Fruit fly (Drosophila melanogaster) whole organism, embryonic: ENCODE measurements around the gene Exd2.

Experiments
- Atf6 ChIP-seq: fragments of 200-800 bp; sonication (Bioruptor generic); IDR thresholded peaks from 2 replicates; pipeline ENCODE4 v1.3.6; 2022; ENCODE audit warnings: missing biosample characterization, missing genetic modification characterization
- CG11247 ChIP-seq: fragments of 200-800 bp; sonication (Bioruptor generic); IDR thresholded peaks from 2 replicates; pipeline ENCODE4 v1.3.6; 2022; ENCODE audit warnings: missing biosample characterization, missing genetic modification characterization
- CG11504 ChIP-seq: fragments of 200-800 bp; sonication (Bioruptor generic); optimal IDR thresholded peaks from 3 replicates; lab custom pipeline; 2019; ENCODE audit warnings: missing biosample characterization, mild to moderate bottlenecking, missing genetic modification characterization, moderate library complexity
- CG12744 ChIP-seq: fragments of 200-800 bp; sonication (Bioruptor generic); optimal IDR thresholded peaks from 2 replicates; lab custom pipeline; 2016; ENCODE audit warnings: missing biosample characterization, missing genetic modification characterization
- CG14014 ChIP-seq: fragments of 200-800 bp; sonication (Bioruptor generic); IDR thresholded peaks from 2 replicates; pipeline ENCODE4 v1.3.6; 2022; ENCODE audit warnings: missing biosample characterization, missing genetic modification characterization
- CG14965 ChIP-seq: fragments of 200-800 bp; sonication (Bioruptor generic); optimal IDR thresholded peaks from 2 replicates; lab custom pipeline; 2016; ENCODE audit warnings: missing biosample characterization, missing genetic modification characterization, borderline replicate concordance
- CG15269 ChIP-seq: fragments of 200-800 bp; sonication (Bioruptor generic); optimal IDR thresholded peaks from 2 replicates; lab custom pipeline; 2018; ENCODE audit warnings: missing biosample characterization, mild to moderate bottlenecking, missing genetic modification characterization, moderate library complexity
- CG15514 ChIP-seq: fragments of 200-800 bp; sonication (Bioruptor generic); optimal IDR thresholded peaks from 3 replicates; lab custom pipeline; 2017; ENCODE audit warnings: missing biosample characterization, missing genetic modification characterization, mild to moderate bottlenecking, moderate library complexity, missing genetic modification reagents
- CG17361 ChIP-seq: fragments of 200-800 bp; sonication (Bioruptor generic); IDR thresholded peaks from 3 replicates; pipeline ENCODE4 v1.3.6; 2022; ENCODE audit warnings: missing biosample characterization, missing genetic modification characterization
- CG18262 ChIP-seq: fragments of 200-800 bp; optimal IDR thresholded peaks from 3 replicates; lab custom pipeline; 2019; ENCODE audit warnings: missing biosample characterization, mild to moderate bottlenecking, missing genetic modification characterization, moderate library complexity
- CG2116 ChIP-seq: fragments of 200-800 bp; sonication (Bioruptor generic); optimal IDR thresholded peaks from 3 replicates; lab custom pipeline; 2018; ENCODE audit warnings: missing biosample characterization, mild to moderate bottlenecking, missing genetic modification characterization
- CG2712 ChIP-seq: fragments of 200-800 bp; optimal IDR thresholded peaks from 3 replicates; lab custom pipeline; 2019; ENCODE audit warnings: missing biosample characterization, mild to moderate bottlenecking, missing genetic modification characterization, moderate library complexity
- CG2889 ChIP-seq: fragments of 200-800 bp; sonication (Bioruptor generic); IDR thresholded peaks from 3 replicates; pipeline ENCODE4 v1.3.6; 2022; ENCODE audit warnings: missing biosample characterization, missing genetic modification characterization
- CG31441 ChIP-seq: fragments of 200-800 bp; sonication (Bioruptor generic); IDR thresholded peaks from 2 replicates; pipeline ENCODE4 v1.3.6; 2022; ENCODE audit warnings: missing biosample characterization, missing genetic modification characterization
- CG33557 ChIP-seq: fragments of 200-800 bp; sonication (Bioruptor generic); optimal IDR thresholded peaks from 2 replicates; lab custom pipeline; 2019; ENCODE audit warnings: missing biosample characterization, mild to moderate bottlenecking, missing genetic modification characterization, moderate library complexity
- CG5245 ChIP-seq: fragments of 200-800 bp; sonication (Bioruptor generic); optimal IDR thresholded peaks from 3 replicates; lab custom pipeline; 2016; ENCODE audit warnings: missing biosample characterization, missing genetic modification characterization
- CG5953 ChIP-seq: fragments of 200-800 bp; sonication (Bioruptor generic); IDR thresholded peaks from 2 replicates; pipeline ENCODE4 v1.3.6; 2022; ENCODE audit warnings: missing biosample characterization, missing genetic modification characterization
- CG6854 ChIP-seq: fragments of 200-800 bp; sonication (Bioruptor generic); optimal IDR thresholded peaks from 3 replicates; lab custom pipeline; 2017; ENCODE audit warnings: missing biosample characterization, mild to moderate bottlenecking, missing genetic modification characterization
- CG7357 ChIP-seq: fragments of 200-800 bp; sonication (Bioruptor generic); IDR thresholded peaks from 3 replicates; pipeline ENCODE4 v1.3.6; 2022; ENCODE audit warnings: missing biosample characterization, missing genetic modification characterization
- CG9215 ChIP-seq: fragments of 200-800 bp; sonication (Bioruptor generic); IDR thresholded peaks from 2 replicates; pipeline ENCODE4 v1.3.6; 2022; ENCODE audit warnings: missing biosample characterization, missing genetic modification characterization
- CG9876 ChIP-seq: fragments of 200-800 bp; sonication (Bioruptor generic); optimal IDR thresholded peaks from 2 replicates; lab custom pipeline; 2016; ENCODE audit warnings: missing biosample characterization, missing genetic modification characterization
- CG9932 ChIP-seq: fragments of 200-800 bp; sonication (Bioruptor generic); IDR thresholded peaks from 2 replicates; pipeline ENCODE4 v1.3.6; 2022; ENCODE audit warnings: missing biosample characterization, missing genetic modification characterization
- CTCF ChIP-seq: fragments of 200-800 bp; sonication (Bioruptor generic); optimal IDR thresholded peaks from 2 replicates; lab custom pipeline; 2017; ENCODE audit warnings: missing biosample characterization, mild to moderate bottlenecking, missing genetic modification characterization, moderate library complexity
- CoRest ChIP-seq: fragments of 200-800 bp; sonication (Bioruptor generic); optimal IDR thresholded peaks from 3 replicates; lab custom pipeline; 2018; ENCODE audit warnings: missing biosample characterization, mild to moderate bottlenecking, missing genetic modification characterization, moderate library complexity
- Deaf1 ChIP-seq: fragments of 200-800 bp; optimal IDR thresholded peaks from 3 replicates; lab custom pipeline; 2019; ENCODE audit warnings: missing biosample characterization, mild to moderate bottlenecking, missing genetic modification characterization, moderate library complexity
- Dref ChIP-seq: fragments of 200-800 bp; sonication (Bioruptor generic); IDR thresholded peaks from 2 replicates; pipeline ENCODE4 v1.3.6; 2022; ENCODE audit warnings: missing biosample characterization, missing genetic modification characterization
- HmgD ChIP-seq: fragments of 200-800 bp; sonication (Bioruptor generic); optimal IDR thresholded peaks from 3 replicates; lab custom pipeline; 2016; ENCODE audit warnings: missing biosample characterization, missing genetic modification characterization
- Hr78 ChIP-seq, 2 experiments: fragments of 200-800 bp in 1 of 2; fragments of >200 bp in 1 of 2; sonication (Bioruptor generic) in 1 of 2; optimal IDR thresholded peaks; 2 replicates each; lab custom pipeline; 2017 to 2019; ENCODE audit warnings: missing biosample characterization in 2 of 2, missing genetic modification characterization in 2 of 2, mild to moderate bottlenecking in 1 of 2, moderate library complexity in 1 of 2
- Lim3 ChIP-seq: fragments of 200-800 bp; sonication (Bioruptor generic); IDR thresholded peaks from 2 replicates; pipeline ENCODE4 v1.3.6; 2022; ENCODE audit warnings: missing biosample characterization, missing genetic modification characterization
- MESR4 ChIP-seq: fragments of 200-800 bp; sonication (Bioruptor generic); optimal IDR thresholded peaks from 2 replicates; lab custom pipeline; 2018; ENCODE audit warnings: missing biosample characterization, mild to moderate bottlenecking, missing genetic modification characterization, moderate library complexity
- Max ChIP-seq: fragments of 200-800 bp; sonication (Bioruptor generic); optimal IDR thresholded peaks from 2 replicates; lab custom pipeline; 2016; ENCODE audit warnings: missing biosample characterization, mild to moderate bottlenecking, missing genetic modification characterization
- Mrtf ChIP-seq: fragments of 200-800 bp; sonication (Bioruptor generic); IDR thresholded peaks from 3 replicates; pipeline ENCODE4 v1.3.6; 2022; ENCODE audit warnings: missing biosample characterization, missing genetic modification characterization
- Ravus ChIP-seq: fragments of 200-800 bp; sonication (Bioruptor generic); IDR thresholded peaks from 2 replicates; pipeline ENCODE4 v1.3.6; 2022; ENCODE audit warnings: missing biosample characterization, missing genetic modification characterization
- Ssrp ChIP-seq: fragments of 200-800 bp; sonication (Bioruptor generic); optimal IDR thresholded peaks from 2 replicates; lab custom pipeline; 2018; ENCODE audit warnings: missing biosample characterization, mild to moderate bottlenecking, missing genetic modification characterization, moderate library complexity
- TFAM ChIP-seq: fragments of 200-800 bp; sonication (Bioruptor generic); optimal IDR thresholded peaks from 2 replicates; lab custom pipeline; 2017; ENCODE audit warnings: missing biosample characterization, missing genetic modification characterization, inconsistent platforms
- ac ChIP-seq: fragments of 200-800 bp; sonication (Bioruptor generic); optimal IDR thresholded peaks from 3 replicates; lab custom pipeline; 2017; ENCODE audit warnings: missing biosample characterization, mild to moderate bottlenecking, missing genetic modification characterization
- caup ChIP-seq: fragments of 200-800 bp; sonication (Bioruptor generic); optimal IDR thresholded peaks from 3 replicates; lab custom pipeline; 2017; ENCODE audit warnings: missing biosample characterization, mild to moderate bottlenecking, missing genetic modification characterization, moderate library complexity; ENCODE audit not compliant: severe bottlenecking
- grn ChIP-seq: fragments of 200-800 bp; sonication (Bioruptor generic); optimal IDR thresholded peaks from 3 replicates; lab custom pipeline; 2017; ENCODE audit warnings: missing biosample characterization, missing genetic modification characterization
- gro ChIP-seq: fragments of 200-800 bp; sonication (Bioruptor generic); optimal IDR thresholded peaks from 2 replicates; lab custom pipeline; 2016; ENCODE audit warnings: missing biosample characterization, missing genetic modification characterization
- org-1 ChIP-seq: fragments of 200-800 bp; sonication (Bioruptor generic); optimal IDR thresholded peaks from 2 replicates; lab custom pipeline; 2017; ENCODE audit warnings: missing biosample characterization, missing genetic modification characterization
- otp ChIP-seq: fragments of 200-800 bp; sonication (Bioruptor generic); IDR thresholded peaks from 3 replicates; pipeline ENCODE4, ENCODE4 v1.3.6; 2022; ENCODE audit warnings: missing biosample characterization, missing genetic modification characterization
- pros ChIP-seq: fragments of 200-800 bp; sonication (Bioruptor generic); optimal IDR thresholded peaks from 3 replicates; lab custom pipeline; 2019; ENCODE audit warnings: missing biosample characterization, mild to moderate bottlenecking, missing genetic modification characterization, moderate library complexity
- row ChIP-seq: fragments of 200-800 bp; sonication (Bioruptor generic); IDR thresholded peaks from 3 replicates; pipeline ENCODE4 v1.3.6; 2022; ENCODE audit warnings: missing biosample characterization, missing genetic modification characterization
- sd ChIP-seq: fragments of 200-800 bp; sonication (Bioruptor generic); optimal IDR thresholded peaks from 3 replicates; lab custom pipeline; 2018; ENCODE audit warnings: missing biosample characterization, mild to moderate bottlenecking, missing genetic modification characterization, moderate library complexity
- sens-2 ChIP-seq: fragments of 200-800 bp; sonication (Bioruptor generic); IDR thresholded peaks from 2 replicates; pipeline ENCODE4 v1.3.6; 2022; ENCODE audit warnings: missing biosample characterization, missing genetic modification characterization
- sob ChIP-seq: fragments of 200-800 bp; sonication (Bioruptor generic); IDR thresholded peaks from 2 replicates; pipeline ENCODE4 v1.3.6; 2022; ENCODE audit warnings: missing biosample characterization, missing genetic modification characterization
- stc ChIP-seq: fragments of 200-800 bp; sonication (Bioruptor generic); IDR thresholded peaks from 2 replicates; pipeline ENCODE4 v1.3.6; 2022; ENCODE audit warnings: missing biosample characterization, missing genetic modification characterization
- tin ChIP-seq: fragments of 200-800 bp; sonication (Bioruptor generic); optimal IDR thresholded peaks from 3 replicates; lab custom pipeline; 2016; ENCODE audit warnings: missing biosample characterization, missing genetic modification characterization
- unpg ChIP-seq: fragments of 200-800 bp; sonication (Bioruptor generic); optimal IDR thresholded peaks from 3 replicates; lab custom pipeline; 2018; ENCODE audit warnings: missing biosample characterization, mild to moderate bottlenecking, missing genetic modification characterization, moderate library complexity

Gene Exd2

dm6 chr3R:11458022-11458850, 22.7 kb upstream of the Exd2 start (continued):
- TF ChIP-seq gro (GFP tag; lab: Kevin White, UChicago) = peak; percentile 71
- TF ChIP-seq grn = no peak
- TF ChIP-seq CG18262 (tag; lab: Kevin White, UChicago) = peak; percentile 39
- peak; percentile 38 for TF ChIP-seq tin (GFP tag; lab: Kevin White, UChicago)
- peak; percentile 90 for TF ChIP-seq row
- TF ChIP-seq TFAM (GFP tag; lab: Kevin White, UChicago) = no peak
- TF ChIP-seq CG9876 (GFP tag; lab: Kevin White, UChicago) = peak; percentile 37
- TF ChIP-seq CG31441 (GFP tag; lab: Robert Waterston, UW) = peak; percentile 52; the same call in 1 of the 2 replicates
- peak; percentile 82 for TF ChIP-seq CG14014
- peak; percentile 73 for TF ChIP-seq CoRest
- TF ChIP-seq caup (GFP tag; lab: Kevin White, UChicago) = peak; percentile 74
- TF ChIP-seq Ravus = peak; percentile 41
- peak; percentile 82 for TF ChIP-seq Mrtf (GFP tag; lab: Robert Waterston, UW)
- no peak for TF ChIP-seq Lim3
- no peak for TF ChIP-seq Dref (GFP tag; lab: Robert Waterston, UW)
- peak; percentile 67; the same call in 2 of the 3 replicates for TF ChIP-seq otp
- peak; percentile 4 for TF ChIP-seq Max (GFP tag; lab: Kevin White, UChicago)
- TF ChIP-seq Hr78 (GFP tag; optimal IDR thresholded peaks at IDR 0.05; lab: Kevin White, UChicago) = peak in 1 of 2 experiments; percentile 60
- no peak for TF ChIP-seq ac (GFP tag; lab: Kevin White, UChicago)
- TF ChIP-seq CTCF (GFP tag; lab: Kevin White, UChicago) = no peak
- peak; percentile 56 for TF ChIP-seq CG5245 (GFP tag; lab: Kevin White, UChicago)
- peak; percentile 73 for TF ChIP-seq CG11504 (tag; lab: Kevin White, UChicago)
- peak; percentile 81 for TF ChIP-seq CG11247 (GFP tag; lab: Robert Waterston, UW)
- TF ChIP-seq sens-2 (GFP tag; lab: Robert Waterston, UW) = 0 out of 2 replicates have a peak, but pooled peaks have one; percentile 38
- TF ChIP-seq CG7357 (GFP tag; lab: Robert Waterston, UW) = peak; percentile 63
- TF ChIP-seq MESR4 (GFP tag; lab: Kevin White, UChicago) = no peak
- peak; percentile 72 for TF ChIP-seq CG15269 (tag; lab: Kevin White, UChicago)
- TF ChIP-seq CG2712 = peak; percentile 58
- peak; percentile 61 for TF ChIP-seq CG15514
- TF ChIP-seq CG17361 = peak; percentile 59; the same call in 1 of the 3 replicates
- peak; percentile 25 for TF ChIP-seq Deaf1 (tag; lab: Kevin White, UChicago)
- peak; percentile 38 for TF ChIP-seq CG6854
- peak; percentile 13 for TF ChIP-seq CG2116 (GFP tag; lab: Kevin White, UChicago)
- no peak for TF ChIP-seq CG12744
- TF ChIP-seq CG14965 (GFP tag; lab: Kevin White, UChicago) = no peak
- no peak for TF ChIP-seq HmgD (GFP tag; lab: Kevin White, UChicago)
- TF ChIP-seq sd = peak; percentile 88
- no peak for TF ChIP-seq pros (GFP tag; lab: Kevin White, UChicago)
- TF ChIP-seq sob (GFP tag; lab: Robert Waterston, UW) = peak; percentile 85
- peak; percentile 54; the same call in 1 of the 2 replicates for TF ChIP-seq stc (GFP tag; lab: Robert Waterston, UW)
- peak; percentile 63 for TF ChIP-seq unpg
- peak; percentile 44 for TF ChIP-seq Ssrp (tag; lab: Kevin White, UChicago)
- peak; percentile 29 for TF ChIP-seq org-1 (GFP tag; lab: Kevin White, UChicago)
- peak; percentile 87 for TF ChIP-seq Atf6
- no peak for TF ChIP-seq CG33557 (GFP tag; lab: Kevin White, UChicago)
- peak; percentile 59; the same call in 1 of the 2 replicates for TF ChIP-seq CG5953 (GFP tag; lab: Robert Waterston, UW)
- peak; percentile 75 for TF ChIP-seq CG9932 (GFP tag; lab: Robert Waterston, UW)
- TF ChIP-seq CG9215 (GFP tag; lab: Robert Waterston, UW) = peak; percentile 78
- TF ChIP-seq CG2889 (GFP tag; lab: Robert Waterston, UW) = peak; percentile 82; the same call in 2 of the 3 replicates
